Worm (Caenorhabditis elegans) whole organism, mixed stage, embryonic: ENCODE results near the gene ZK1307.2.
A peak's percentile ranks its signal among the peaks of the same experiment; 100 is the strongest.

ENCODE experiments used
- M03D4.4 ChIP-seq: sonication (generic microtip); optimal IDR thresholded peaks from 2 replicates; lab custom pipeline; 2017; ENCODE audit warnings: mild to moderate bottlenecking, missing genetic modification characterization, missing compliant biosample characterization
- bed-3 ChIP-seq: fragments of 200-800 bp; sonication (Bioruptor generic); optimal IDR thresholded peaks from 3 replicates; lab custom pipeline; 2018; ENCODE audit warnings: mild to moderate bottlenecking, missing genetic modification characterization, moderate library complexity, missing compliant biosample characterization
- blmp-1 ChIP-seq: fragments of 150-350 bp; optimal IDR thresholded peaks from 2 replicates; lab custom pipeline; 2014; ENCODE audit warnings: missing biosample characterization, missing genetic modification characterization
- ceh-39 ChIP-seq: fragments of 150-350 bp; optimal IDR thresholded peaks from 2 replicates; lab custom pipeline; 2014; ENCODE audit warnings: missing biosample characterization, missing genetic modification characterization
- ceh-83 ChIP-seq: fragments of 200-800 bp; sonication (Bioruptor generic); optimal IDR thresholded peaks from 2 replicates; lab custom pipeline; 2018; ENCODE audit warnings: mild to moderate bottlenecking, missing genetic modification characterization, missing compliant biosample characterization
- ces-1 ChIP-seq: fragments of 150-350 bp; optimal IDR thresholded peaks from 2 replicates; lab custom pipeline; 2014; ENCODE audit warnings: missing biosample characterization, missing genetic modification reagents, missing genetic modification characterization
- cnd-1 ChIP-seq: fragments of 200-800 bp; sonication (Bioruptor generic); optimal IDR thresholded peaks from 2 replicates; lab custom pipeline; 2018; ENCODE audit warnings: mild to moderate bottlenecking, missing genetic modification characterization, missing compliant biosample characterization
- drap-1 ChIP-seq: fragments of 200-800 bp; sonication (Bioruptor generic); optimal IDR thresholded peaks from 3 replicates; lab custom pipeline; 2018; ENCODE audit warnings: mild to moderate bottlenecking, missing genetic modification characterization, missing compliant biosample characterization
- elt-1 ChIP-seq: sonication (generic microtip); optimal IDR thresholded peaks from 2 replicates; lab custom pipeline; 2017; ENCODE audit warnings: missing genetic modification characterization, mild to moderate bottlenecking, missing compliant biosample characterization, antibody characterized with exemption, moderate library complexity, borderline replicate concordance; ENCODE audit not compliant: insufficient read depth
- elt-3 ChIP-seq: fragments of 150-350 bp; optimal IDR thresholded peaks from 2 replicates; lab custom pipeline; 2014; ENCODE audit warnings: missing biosample characterization, missing genetic modification characterization
- flh-1 ChIP-seq: fragments of 200-800 bp; sonication (Bioruptor generic); optimal IDR thresholded peaks from 2 replicates; lab custom pipeline; 2018; ENCODE audit warnings: mild to moderate bottlenecking, missing genetic modification characterization, moderate library complexity, missing compliant biosample characterization
- ham-2 ChIP-seq: fragments of 200-800 bp; sonication (Bioruptor generic); optimal IDR thresholded peaks from 2 replicates; lab custom pipeline; 2018; ENCODE audit warnings: mild to moderate bottlenecking, missing genetic modification characterization, missing compliant biosample characterization
- hlh-1 ChIP-seq: fragments of 150-350 bp; optimal IDR thresholded peaks from 2 replicates; lab custom pipeline; 2014; ENCODE audit warnings: missing biosample characterization, missing genetic modification reagents, missing genetic modification characterization
- lin-13 ChIP-seq: fragments of 150-350 bp; optimal IDR thresholded peaks from 2 replicates; lab custom pipeline; 2014; ENCODE audit warnings: missing biosample characterization, missing genetic modification characterization
- lin-32 ChIP-seq: fragments of 200-800 bp; sonication (Bioruptor generic); optimal IDR thresholded peaks from 2 replicates; lab custom pipeline; 2018; ENCODE audit warnings: mild to moderate bottlenecking, missing genetic modification characterization, missing compliant biosample characterization
- lsy-2 ChIP-seq: fragments of 150-350 bp; optimal IDR thresholded peaks from 2 replicates; lab custom pipeline; 2014; ENCODE audit warnings: missing biosample characterization, missing genetic modification characterization
- mab-5 ChIP-seq: fragments of 150-350 bp; optimal IDR thresholded peaks from 2 replicates; lab custom pipeline; 2014; ENCODE audit warnings: missing biosample characterization, missing genetic modification characterization
- mls-2 ChIP-seq: sonication (generic microtip); optimal IDR thresholded peaks from 2 replicates; lab custom pipeline; 2016; ENCODE audit warnings: mild to moderate bottlenecking, missing genetic modification characterization, moderate library complexity, missing compliant biosample characterization
- nhr-12 ChIP-seq: fragments of 150-350 bp; optimal IDR thresholded peaks from 2 replicates; lab custom pipeline; 2014; ENCODE audit warnings: missing biosample characterization, missing genetic modification characterization
- nhr-2 ChIP-seq: fragments of 150-350 bp; optimal IDR thresholded peaks from 2 replicates; lab custom pipeline; 2014; ENCODE audit warnings: missing biosample characterization, missing genetic modification characterization
- nhr-237 ChIP-seq: fragments of 150-350 bp; optimal IDR thresholded peaks from 2 replicates; lab custom pipeline; 2014; ENCODE audit warnings: missing biosample characterization, missing genetic modification characterization
- nhr-28 ChIP-seq: fragments of 150-350 bp; optimal IDR thresholded peaks from 2 replicates; lab custom pipeline; 2014; ENCODE audit warnings: missing biosample characterization, missing genetic modification characterization
- nhr-76 ChIP-seq: sonication (generic microtip); optimal IDR thresholded peaks from 2 replicates; lab custom pipeline; 2017; ENCODE audit warnings: missing biosample characterization, missing genetic modification characterization
- pha-4 ChIP-seq: fragments of 150-350 bp; optimal IDR thresholded peaks from 2 replicates; lab custom pipeline; 2018; ENCODE audit warnings: missing biosample characterization, missing genetic modification reagents, missing genetic modification characterization
- sem-2 ChIP-seq: fragments of 200-800 bp; sonication (Bioruptor generic); optimal IDR thresholded peaks from 2 replicates; lab custom pipeline; 2018; ENCODE audit warnings: mild to moderate bottlenecking, missing genetic modification characterization, missing compliant biosample characterization
- snpc-4 ChIP-seq: fragments of 150-350 bp; optimal IDR thresholded peaks from 2 replicates; lab custom pipeline; 2014; ENCODE audit warnings: missing biosample characterization, missing genetic modification characterization
- sptf-1 ChIP-seq: sonication (generic microtip); optimal IDR thresholded peaks from 2 replicates; lab custom pipeline; 2017; ENCODE audit warnings: mild to moderate bottlenecking, missing genetic modification characterization, moderate library complexity, missing compliant biosample characterization
- tbx-8 ChIP-seq: fragments of 200-800 bp; sonication (Bioruptor generic); optimal IDR thresholded peaks from 2 replicates; lab custom pipeline; 2018; ENCODE audit warnings: mild to moderate bottlenecking, missing genetic modification characterization, moderate library complexity, missing compliant biosample characterization
- unc-62 ChIP-seq: fragments of 150-350 bp; optimal IDR thresholded peaks from 2 replicates; lab custom pipeline; 2014; ENCODE audit warnings: missing biosample characterization, missing genetic modification reagents, missing genetic modification characterization
- zip-8 ChIP-seq: fragments of 150-350 bp; optimal IDR thresholded peaks from 2 replicates; lab custom pipeline; 2014; ENCODE audit warnings: missing biosample characterization, missing genetic modification characterization
- ztf-11 ChIP-seq: fragments of 150-350 bp; optimal IDR thresholded peaks from 2 replicates; lab custom pipeline; 2014; ENCODE audit warnings: missing biosample characterization, missing genetic modification characterization

ZK1307.2 gene

ce11 chrII:9671308-9671707 is 17.6 kb upstream of the ZK1307.2 start, which contains the start of gene ZK1320.7:
TSS of gene ZK1320.7 (plus strand) at chrII:9671608.
- no peak for TF ChIP-seq sptf-1 (tag; lab: Kevin White, UChicago)
- TF ChIP-seq bed-3 (GFP tag; lab: Kevin White, UChicago): no peak
- TF ChIP-seq hlh-1 (tag; lab: Kevin White, UChicago): no peak
- no peak for TF ChIP-seq cnd-1
- no peak for TF ChIP-seq tbx-8 (GFP tag; lab: Kevin White, UChicago)
- TF ChIP-seq mab-5 (tag; lab: Kevin White, UChicago): no peak
- TF ChIP-seq ceh-83 (GFP tag; lab: Kevin White, UChicago): no peak
- TF ChIP-seq sem-2 (GFP tag; lab: Kevin White, UChicago): no peak
- TF ChIP-seq flh-1 (GFP tag; lab: Kevin White, UChicago): no peak
- TF ChIP-seq blmp-1 (tag; lab: Kevin White, UChicago): no peak
- TF ChIP-seq ham-2: no peak
- no peak for TF ChIP-seq drap-1 (GFP tag; lab: Kevin White, UChicago)
- no peak for TF ChIP-seq lin-13 (tag; lab: Kevin White, UChicago)
- no peak for TF ChIP-seq zip-8
- TF ChIP-seq nhr-2 (tag; lab: Kevin White, UChicago): no peak
- no peak for TF ChIP-seq unc-62 (GFP tag; lab: Kevin White, UChicago)

- TF ChIP-seq lsy-2 (tag; lab: Kevin White, UChicago): peak; percentile 53
- no peak for TF ChIP-seq nhr-237 (tag; lab: Kevin White, UChicago)
- TF ChIP-seq pha-4: peak; percentile 31
- TF ChIP-seq ces-1 (GFP tag; lab: Kevin White, UChicago): peak; percentile 69
Measured at ce11 chrII:9668959-9669358, 15.2 kb upstream of the ZK1307.2 start, which contains the start of gene taf-8. TSS of gene taf-8 (plus strand) at chrII:9669318.

- TF ChIP-seq ces-1 (GFP tag; lab: Kevin White, UChicago): peak; percentile 55
- TF ChIP-seq zip-8: no peak
- no peak for TF ChIP-seq tbx-8 (GFP tag; lab: Kevin White, UChicago)
Measured at ce11 chrII:9667382-9667781, 13.6 kb upstream of the ZK1307.2 start, which contains the start of gene ZK1320.11. TSS of gene ZK1320.11 (plus strand) at chrII:9667624.

- no peak for TF ChIP-seq snpc-4
Measured at ce11 chrII:9665577-9665976, 11.8 kb upstream of the ZK1307.2 start, which contains the start of gene ZK1320.5. TSS of gene ZK1320.5 (minus strand) at chrII:9665677.

ce11 chrII:9662797-9663196 is 9.0 kb upstream of the ZK1307.2 start, which contains the start of gene cyp-13A10:
TSS of gene cyp-13A10 (minus strand) at chrII:9662884.
- no peak for TF ChIP-seq flh-1 (GFP tag; lab: Kevin White, UChicago)
- peak; percentile 32 for TF ChIP-seq zip-8

ce11 chrII:9662160-9662559 is 8.4 kb upstream of the ZK1307.2 start:
- TF ChIP-seq lin-32 (GFP tag; lab: Kevin White, UChicago): no peak
- TF ChIP-seq blmp-1 (tag; lab: Kevin White, UChicago): no peak
- TF ChIP-seq nhr-237 (tag; lab: Kevin White, UChicago): no peak
- no peak for TF ChIP-seq zip-8

ce11 chrII:9660379-9660778 is 6.6 kb upstream of the ZK1307.2 start, which contains the start of gene ZK1320.3:
TSS of gene ZK1320.3 (minus strand) at chrII:9660419.
- no peak for TF ChIP-seq snpc-4
- TF ChIP-seq M03D4.4 (tag; lab: Kevin White, UChicago): no peak
- TF ChIP-seq nhr-12 (tag; lab: Kevin White, UChicago): no peak
- no peak for TF ChIP-seq ceh-39 (tag; lab: Kevin White, UChicago)

- no peak for TF ChIP-seq nhr-28 (tag; lab: Kevin White, UChicago)
- no peak for TF ChIP-seq nhr-237 (tag; lab: Kevin White, UChicago)
- TF ChIP-seq flh-1 (GFP tag; lab: Kevin White, UChicago): no peak
- no peak for TF ChIP-seq ces-1 (GFP tag; lab: Kevin White, UChicago)
- no peak for TF ChIP-seq ham-2
- no peak for TF ChIP-seq nhr-12 (tag; lab: Kevin White, UChicago)
- TF ChIP-seq sptf-1 (tag; lab: Kevin White, UChicago): no peak
- TF ChIP-seq pha-4: no peak
- TF ChIP-seq tbx-8 (GFP tag; lab: Kevin White, UChicago): no peak
- TF ChIP-seq unc-62 (GFP tag; lab: Kevin White, UChicago): no peak
- no peak for TF ChIP-seq nhr-2 (tag; lab: Kevin White, UChicago)
- no peak for TF ChIP-seq mls-2 (tag; lab: Kevin White, UChicago)
- no peak for TF ChIP-seq nhr-76 (tag; lab: Kevin White, UChicago)
- no peak for TF ChIP-seq elt-1
- no peak for TF ChIP-seq lin-32 (GFP tag; lab: Kevin White, UChicago)
- TF ChIP-seq elt-3 (tag; lab: Kevin White, UChicago): no peak
- TF ChIP-seq ceh-83 (GFP tag; lab: Kevin White, UChicago): no peak
- TF ChIP-seq ztf-11: no peak
- no peak for TF ChIP-seq lsy-2 (tag; lab: Kevin White, UChicago)
Measured at ce11 chrII:9658915-9659314, 5.2 kb upstream of the ZK1307.2 start, which contains the start of gene ZK1320.2. TSS of gene ZK1320.2 (minus strand) at chrII:9659002.
